Worm (Caenorhabditis elegans): ENCODE results near the gene daf-12.

DNA sequence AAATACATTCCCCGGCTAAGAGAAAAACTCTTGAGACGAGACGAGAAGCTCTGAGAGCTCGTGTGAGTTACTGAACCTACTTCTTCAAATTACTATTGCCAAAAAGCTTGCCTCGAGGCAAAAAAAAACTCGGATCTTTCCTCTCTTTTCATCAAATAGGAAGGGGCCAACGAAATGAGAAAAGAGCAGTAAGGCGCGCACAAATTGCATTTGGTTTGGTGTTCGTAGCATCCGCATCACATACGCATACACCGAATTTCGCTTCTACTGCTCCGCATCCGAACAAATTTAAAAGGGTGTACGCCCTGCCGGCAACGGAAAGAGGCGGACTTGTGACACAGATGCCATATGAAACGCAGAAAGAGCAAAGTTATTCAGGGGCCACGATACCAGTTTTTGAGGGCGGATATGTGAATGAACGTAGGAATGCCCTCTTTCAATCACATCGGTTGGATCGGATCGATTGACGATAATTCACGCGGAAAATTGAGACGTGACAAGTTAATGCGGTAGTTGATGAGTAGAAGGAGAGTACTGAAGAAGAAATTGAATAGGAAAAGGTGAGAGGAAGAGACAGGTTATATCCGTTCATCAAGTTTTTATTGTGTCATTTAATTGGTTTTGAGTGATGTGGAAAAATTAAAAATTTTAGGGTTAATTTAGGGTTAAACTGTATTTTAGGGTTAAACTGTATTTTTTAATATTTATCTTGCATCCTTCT, 40.8 kb upstream of the daf-12 start:
- TF ChIP-seq tbx-11 (GFP tag; IDR thresholded peaks at IDR 0.05), result no peak
- TF ChIP-seq tra-4 (tag; optimal IDR thresholded peaks at IDR 0.05), result no peak
- no peak for TF ChIP-seq aly-1 (tag; optimal IDR thresholded peaks at IDR 0.05)
- no peak for TF ChIP-seq scrt-1 (GFP tag; IDR thresholded peaks at IDR 0.05)
- no peak for TF ChIP-seq ama-1 (optimal IDR thresholded peaks at IDR 0.05)
- peak; percentile 35 for TF ChIP-seq hmg-4 (GFP tag; optimal IDR thresholded peaks at IDR 0.05)
- TF ChIP-seq pes-1 (GFP tag; IDR thresholded peaks at IDR 0.05), result no peak
- no peak for TF ChIP-seq flt-1 (GFP tag; IDR thresholded peaks at IDR 0.05)
- no peak for TF ChIP-seq F13C5.2 (tag; optimal IDR thresholded peaks at IDR 0.05)
- TF ChIP-seq hmbx-1 (tag; optimal IDR thresholded peaks at IDR 0.05), result no peak
- TF ChIP-seq tbx-37 (GFP tag; conservative IDR thresholded peaks at IDR 0.05), result no peak

All from whole organism, early embryonic.